Worm (Caenorhabditis elegans): ENCODE measurements around the gene Y102A11A.3.

The Y102A11A.3 gene

ce11 chrX:2071392-2072001 lies 52.5 kb downstream of the Y102A11A.3 start:
- TF ChIP-seq snpc-4 (GFP tag; optimal IDR thresholded peaks at IDR 0.05) (no peak), snpc-4 (tag; optimal IDR thresholded peaks at IDR 0.05) (no peak), tbx-9 (tag; optimal IDR thresholded peaks at IDR 0.05; ENCODE audit: borderline replicate concordance) (no peak), ceh-27 (GFP tag; optimal IDR thresholded peaks at IDR 0.05) (peak; percentile 77), hlh-12 (tag; optimal IDR thresholded peaks at IDR 0.05) (no peak), madf-8 (GFP tag; conservative IDR thresholded peaks at IDR 0.05) (no peak), attf-5 (GFP tag; optimal IDR thresholded peaks at IDR 0.05) (peak; percentile 65), let-607 (tag; optimal IDR thresholded peaks at IDR 0.05) (no peak), ztf-26 (tag; optimal IDR thresholded peaks at IDR 0.05) (peak; percentile 3), nhr-27 (tag; optimal IDR thresholded peaks at IDR 0.05) (no peak), nfya-1 (tag; optimal IDR thresholded peaks at IDR 0.05; ENCODE audit: borderline replicate concordance, insufficient read depth) (no peak), ztf-28 (GFP tag; IDR thresholded peaks at IDR 0.05) (no peak), lin-35 (GFP tag; optimal IDR thresholded peaks at IDR 0.05) (peak in 1 of 3 experiments; percentile 45), B0019.2 (GFP tag; conservative IDR thresholded peaks at IDR 0.05) (no peak), ceh-79 (tag; optimal IDR thresholded peaks at IDR 0.05) (no peak), K11D2.4 (GFP tag; IDR thresholded peaks at IDR 0.05) (peak; percentile 67; the same call in 1 of the 2 replicates), atf-7 (tag; optimal IDR thresholded peaks at IDR 0.05) (peak; percentile 21), Y53G8AR.9 (GFP tag; conservative IDR thresholded peaks at IDR 0.05) (no peak), chd-7 (tag; optimal IDR thresholded peaks at IDR 0.05) (no peak), unc-62 (GFP tag; optimal IDR thresholded peaks at IDR 0.05) (peak; percentile 29), xnd-1 (tag; optimal IDR thresholded peaks at IDR 0.05) (no peak), madf-6 (GFP tag; IDR thresholded peaks at IDR 0.05) (no peak), gei-17 (GFP tag; optimal IDR thresholded peaks at IDR 0.05) (peak; percentile 21), C06A6.2 (GFP tag; conservative IDR thresholded peaks at IDR 0.05) (0 out of 2 replicates have a peak, but pooled peaks have one; percentile 30), T26A5.8 (tag; optimal IDR thresholded peaks at IDR 0.05) (no peak), hmg-1.2 (GFP tag; IDR thresholded peaks at IDR 0.05) (peak; percentile 34; the same call in 1 of the 2 replicates), B0261.1 (tag; optimal IDR thresholded peaks at IDR 0.05) (no peak), dox-1 (GFP tag; IDR thresholded peaks at IDR 0.05) (peak; percentile 63), nhr-80 (tag; optimal IDR thresholded peaks at IDR 0.05) (peak; percentile 34), lin-54 (GFP tag; optimal IDR thresholded peaks at IDR 0.05) (no peak), somi-1 (GFP tag; optimal IDR thresholded peaks at IDR 0.05) (peak; percentile 31), ztf-25 (GFP tag; IDR thresholded peaks at IDR 0.05) (no peak), lin-40 (tag; optimal IDR thresholded peaks at IDR 0.05) (peak; percentile 70), efl-1 (GFP tag; optimal IDR thresholded peaks at IDR 0.05) (peak; percentile 10), cebp-1 (GFP tag; IDR thresholded peaks at IDR 0.05) (peak; percentile 94), cebp-1 (tag; optimal IDR thresholded peaks at IDR 0.05) (peak; percentile 99), akir-1 (GFP tag; optimal IDR thresholded peaks at IDR 0.05) (peak; percentile 40), zim-3 (tag; optimal IDR thresholded peaks at IDR 0.05) (no peak), tbp1 (GFP tag; optimal IDR thresholded peaks at IDR 0.05) (peak; percentile 33), D2030.7 (GFP tag; IDR thresholded peaks at IDR 0.05) (no peak), K12H6.12 (tag; optimal IDR thresholded peaks at IDR 0.05) (peak; percentile 82)
